Fruit fly (Drosophila melanogaster) whole organism, prepupa: ENCODE results near the gene CenB1A.

Experiments
- CG10631 ChIP-seq: fragments of 200-800 bp; sonication (Bioruptor generic); optimal IDR thresholded peaks from 2 replicates; lab custom pipeline; 2016; ENCODE audit warnings: missing biosample characterization, missing genetic modification characterization
- CG10669 ChIP-seq: fragments of 200-800 bp; sonication (Bioruptor generic); optimal IDR thresholded peaks from 3 replicates; lab custom pipeline; 2018; ENCODE audit warnings: missing biosample characterization, mild to moderate bottlenecking, missing genetic modification characterization, moderate library complexity
- CG11294 ChIP-seq: fragments of 200-800 bp; sonication (Bioruptor generic); IDR thresholded peaks from 2 replicates; pipeline ENCODE4 v1.3.6; 2022; ENCODE audit warnings: missing biosample characterization, missing genetic modification characterization
- CG15336 ChIP-seq: fragments of 200-800 bp; sonication (Bioruptor generic); IDR thresholded peaks from 2 replicates; pipeline ENCODE4 v1.3.6; 2022; ENCODE audit warnings: missing biosample characterization, missing genetic modification characterization
- CG16779 ChIP-seq: fragments of 200-800 bp; sonication (Bioruptor generic); optimal IDR thresholded peaks from 3 replicates; lab custom pipeline; 2017; ENCODE audit warnings: missing biosample characterization, mild to moderate bottlenecking, missing genetic modification characterization
- CG3032 ChIP-seq: fragments of 200-800 bp; optimal IDR thresholded peaks from 2 replicates; lab custom pipeline; 2019; ENCODE audit warnings: missing biosample characterization, mild to moderate bottlenecking, missing genetic modification characterization, moderate library complexity
- CG31627 ChIP-seq: fragments of 200-800 bp; sonication (Bioruptor generic); optimal IDR thresholded peaks from 3 replicates; lab custom pipeline; 2016; ENCODE audit warnings: missing biosample characterization, missing genetic modification characterization
- CG32006 ChIP-seq: fragments of 200-800 bp; sonication (Bioruptor generic); optimal IDR thresholded peaks from 3 replicates; lab custom pipeline; 2017; ENCODE audit warnings: missing biosample characterization, mild to moderate bottlenecking, missing genetic modification characterization
- CG34406 ChIP-seq: fragments of 200-800 bp; sonication (Bioruptor generic); optimal IDR thresholded peaks from 3 replicates; lab custom pipeline; 2016; ENCODE audit warnings: missing biosample characterization, missing genetic modification characterization
- CG4318 ChIP-seq: fragments of 200-800 bp; sonication (Bioruptor generic); optimal IDR thresholded peaks from 3 replicates; lab custom pipeline; 2017; ENCODE audit warnings: missing biosample characterization, mild to moderate bottlenecking, missing genetic modification characterization
- CG6163 ChIP-seq: fragments of 200-800 bp; sonication (Bioruptor generic); IDR thresholded peaks from 3 replicates; pipeline ENCODE4 v1.3.6; 2022; ENCODE audit warnings: missing biosample characterization, missing genetic modification characterization
- CG6276 ChIP-seq: fragments of 200-800 bp; sonication (Bioruptor generic); optimal IDR thresholded peaks from 2 replicates; lab custom pipeline; 2017; ENCODE audit warnings: missing biosample characterization, mild to moderate bottlenecking, missing genetic modification characterization
- CG6792 ChIP-seq: fragments of 200-800 bp; sonication (Bioruptor generic); optimal IDR thresholded peaks from 3 replicates; lab custom pipeline; 2016; ENCODE audit warnings: missing biosample characterization, missing genetic modification characterization
- CG6808 ChIP-seq: fragments of 200-800 bp; sonication (Bioruptor generic); optimal IDR thresholded peaks from 3 replicates; lab custom pipeline; 2017; ENCODE audit warnings: missing biosample characterization, missing genetic modification characterization, mild to moderate bottlenecking, moderate library complexity, missing genetic modification reagents
- CG7368 ChIP-seq: fragments of 200-800 bp; sonication (Bioruptor generic); optimal IDR thresholded peaks from 3 replicates; lab custom pipeline; 2016; ENCODE audit warnings: missing biosample characterization, missing genetic modification characterization
- CG8119 ChIP-seq: fragments of 200-800 bp; sonication (Bioruptor generic); IDR thresholded peaks from 3 replicates; pipeline ENCODE4 v1.3.6; 2022; ENCODE audit warnings: missing biosample characterization, missing genetic modification characterization
- CG8319 ChIP-seq: fragments of 200-800 bp; sonication (Bioruptor generic); optimal IDR thresholded peaks from 3 replicates; lab custom pipeline; 2016; ENCODE audit warnings: missing biosample characterization, missing genetic modification characterization
- CG8632 ChIP-seq: fragments of 200-800 bp; sonication (Bioruptor generic); optimal IDR thresholded peaks from 3 replicates; lab custom pipeline; 2016; ENCODE audit warnings: missing biosample characterization, missing genetic modification characterization
- CG9139 ChIP-seq: fragments of 200-800 bp; sonication (Bioruptor generic); optimal IDR thresholded peaks from 3 replicates; lab custom pipeline; 2017; ENCODE audit warnings: missing biosample characterization, mild to moderate bottlenecking, missing genetic modification characterization
- Eip75B ChIP-seq: fragments of 200-800 bp; sonication (Bioruptor generic); optimal IDR thresholded peaks from 3 replicates; lab custom pipeline; 2016; ENCODE audit warnings: missing biosample characterization, missing genetic modification characterization
- Eip78C ChIP-seq: fragments of 200-800 bp; sonication (Bioruptor generic); peaks from one replicate; lab custom pipeline; 2016; ENCODE audit warnings: missing biosample characterization, missing genetic modification characterization
- Eip93F ChIP-seq: fragments of 200-800 bp; sonication (Bioruptor generic); optimal IDR thresholded peaks from 2 replicates; lab custom pipeline; 2016; ENCODE audit warnings: missing biosample characterization, mild to moderate bottlenecking, missing genetic modification characterization
- Ets21C ChIP-seq: fragments of 200-800 bp; sonication (Bioruptor generic); optimal IDR thresholded peaks from 3 replicates; lab custom pipeline; 2016; ENCODE audit warnings: missing biosample characterization, missing genetic modification characterization
- Ets96B ChIP-seq: fragments of 200-800 bp; optimal IDR thresholded peaks from 2 replicates; lab custom pipeline; 2019; ENCODE audit warnings: missing biosample characterization, mild to moderate bottlenecking, missing genetic modification characterization, moderate library complexity
- Gug ChIP-seq: fragments of 200-800 bp; sonication (Bioruptor generic); IDR thresholded peaks from 2 replicates; pipeline ENCODE4 v1.3.6; 2022; ENCODE audit warnings: missing biosample characterization, missing genetic modification characterization
- Hr39 ChIP-seq: fragments of 200-800 bp; sonication (Bioruptor generic); optimal IDR thresholded peaks from 2 replicates; lab custom pipeline; 2016; ENCODE audit warnings: missing biosample characterization, missing genetic modification characterization
- Hr4 ChIP-seq: fragments of 200-800 bp; sonication (Bioruptor generic); optimal IDR thresholded peaks from 3 replicates; lab custom pipeline; 2016; ENCODE audit warnings: missing biosample characterization, missing genetic modification characterization
- Lpt ChIP-seq: fragments of 200-800 bp; sonication (Bioruptor generic); optimal IDR thresholded peaks from 3 replicates; lab custom pipeline; 2016; ENCODE audit warnings: missing biosample characterization, missing genetic modification characterization
- Met ChIP-seq: fragments of 200-800 bp; sonication (Bioruptor generic); optimal IDR thresholded peaks from 3 replicates; lab custom pipeline; 2016; ENCODE audit warnings: missing biosample characterization, missing genetic modification characterization
- OdsH ChIP-seq: fragments of 200-800 bp; sonication (Bioruptor generic); optimal IDR thresholded peaks from 3 replicates; lab custom pipeline; 2016; ENCODE audit warnings: missing biosample characterization, missing genetic modification characterization
- Smox ChIP-seq: fragments of 200-800 bp; sonication (Bioruptor generic); optimal IDR thresholded peaks from 3 replicates; lab custom pipeline; 2016; ENCODE audit warnings: missing biosample characterization, missing genetic modification characterization
- Sox14 ChIP-seq: fragments of 200-800 bp; sonication (Bioruptor generic); optimal IDR thresholded peaks from 3 replicates; lab custom pipeline; 2016; ENCODE audit warnings: missing biosample characterization, missing genetic modification characterization
- Sox15 ChIP-seq: fragments of 200-800 bp; sonication (Bioruptor generic); optimal IDR thresholded peaks from 3 replicates; lab custom pipeline; 2016; ENCODE audit warnings: missing biosample characterization, missing genetic modification characterization
- acj6 ChIP-seq: fragments of 200-800 bp; sonication (Bioruptor generic); optimal IDR thresholded peaks from 3 replicates; lab custom pipeline; 2016; ENCODE audit warnings: missing biosample characterization, missing genetic modification characterization
- cyc ChIP-seq: fragments of 200-800 bp; sonication (Bioruptor generic); optimal IDR thresholded peaks from 3 replicates; lab custom pipeline; 2016; ENCODE audit warnings: missing biosample characterization, missing genetic modification characterization
- dac ChIP-seq: fragments of 200-800 bp; sonication (Bioruptor generic); optimal IDR thresholded peaks from 2 replicates; lab custom pipeline; 2017; ENCODE audit warnings: missing biosample characterization, mild to moderate bottlenecking, missing genetic modification characterization
- dsx ChIP-seq: fragments of 200-800 bp; optimal IDR thresholded peaks from 3 replicates; lab custom pipeline; 2019; ENCODE audit warnings: missing biosample characterization, mild to moderate bottlenecking, missing genetic modification characterization, moderate library complexity; ENCODE audit not compliant: poor library complexity, severe bottlenecking
- eg ChIP-seq: fragments of 200-800 bp; sonication (Bioruptor generic); IDR thresholded peaks from 3 replicates; pipeline ENCODE4 v1.3.6; 2022; ENCODE audit warnings: missing biosample characterization, missing genetic modification characterization
- fd59A ChIP-seq: fragments of 200-800 bp; sonication (Bioruptor generic); optimal IDR thresholded peaks from 2 replicates; lab custom pipeline; 2017; ENCODE audit warnings: missing biosample characterization, mild to moderate bottlenecking, missing genetic modification characterization, missing genetic modification reagents
- fd85E ChIP-seq: fragments of 200-800 bp; sonication (Bioruptor generic); optimal IDR thresholded peaks from 3 replicates; lab custom pipeline; 2016; ENCODE audit warnings: missing biosample characterization, missing genetic modification characterization
- fkh ChIP-seq: fragments of 200-800 bp; sonication (Bioruptor generic); optimal IDR thresholded peaks from 3 replicates; lab custom pipeline; 2017; ENCODE audit warnings: missing biosample characterization, mild to moderate bottlenecking, missing genetic modification characterization, moderate library complexity
- lz ChIP-seq: fragments of 200-800 bp; sonication (Bioruptor generic); optimal IDR thresholded peaks from 3 replicates; lab custom pipeline; 2016; ENCODE audit warnings: missing biosample characterization, missing genetic modification characterization
- net ChIP-seq: fragments of 200-800 bp; sonication (Bioruptor generic); optimal IDR thresholded peaks from 3 replicates; lab custom pipeline; 2016; ENCODE audit warnings: missing biosample characterization, missing genetic modification characterization
- salr ChIP-seq, 2 experiments: fragments of 200-800 bp; sonication (Bioruptor generic); optimal IDR thresholded peaks; 3 replicates each; lab custom pipeline; 2016 to 2018; ENCODE audit warnings: missing biosample characterization in 2 of 2, missing genetic modification characterization in 2 of 2, mild to moderate bottlenecking in 1 of 2
- spab ChIP-seq: fragments of 200-800 bp; sonication (Bioruptor generic); optimal IDR thresholded peaks from 2 replicates; lab custom pipeline; 2017; ENCODE audit warnings: missing biosample characterization, mild to moderate bottlenecking, missing genetic modification characterization, missing genetic modification reagents
- ss ChIP-seq, 2 experiments: fragments of 200-800 bp; sonication (Bioruptor generic); optimal IDR thresholded peaks; 2 replicates in 1 of 2; 3 replicates in 1 of 2; lab custom pipeline; 2017 to 2018; ENCODE audit warnings: mild to moderate bottlenecking in 2 of 2, missing biosample characterization in 2 of 2, missing genetic modification characterization in 2 of 2, moderate library complexity in 1 of 2
- svp ChIP-seq: fragments of 200-800 bp; sonication (Bioruptor generic); peaks from one replicate; lab custom pipeline; 2016; ENCODE audit warnings: missing biosample characterization, missing genetic modification characterization
- topi ChIP-seq: fragments of 200-800 bp; sonication (Bioruptor generic); optimal IDR thresholded peaks from 3 replicates; lab custom pipeline; 2016; ENCODE audit warnings: missing biosample characterization, missing genetic modification characterization

Gene CenB1A

dm6 chr3R:23112680-23113362, 5.4 kb upstream of the CenB1A start, which contains the start of gene Cow (continued):
- TF ChIP-seq CG34406 (GFP tag; lab: Kevin White, UChicago) (no peak), CG6808 (GFP tag; lab: Kevin White, UChicago) (peak; percentile 12), eg (GFP tag; lab: Robert Waterston, UW) (peak; percentile 70), CG15336 (peak; percentile 36; the same call in 1 of the 2 replicates), CG9139 (GFP tag; lab: Kevin White, UChicago) (no peak), Lpt (GFP tag; lab: Kevin White, UChicago) (no peak), CG16779 (no peak), spab (GFP tag; lab: Kevin White, UChicago) (peak; percentile 31), Eip93F (GFP tag; lab: Kevin White, UChicago) (no peak), Sox15 (no peak), CG4318 (GFP tag; lab: Kevin White, UChicago) (no peak), svp (peak; percentile 70), CG6163 (GFP tag; lab: Robert Waterston, UW) (peak; percentile 59), CG8632 (peak; percentile 7), fd85E (GFP tag; lab: Kevin White, UChicago) (no peak), Smox (GFP tag; lab: Kevin White, UChicago) (peak; percentile 24), CG10631 (GFP tag; lab: Kevin White, UChicago) (peak; percentile 31), Sox14 (GFP tag; lab: Kevin White, UChicago) (peak; percentile 12), CG6792 (GFP tag; lab: Kevin White, UChicago) (peak; percentile 40), cyc (GFP tag; lab: Kevin White, UChicago) (peak; percentile 40), CG11294 (GFP tag; lab: Robert Waterston, UW) (peak; percentile 48; the same call in 1 of the 2 replicates), CG3032 (tag; lab: Kevin White, UChicago) (peak; percentile 46), CG8319 (GFP tag; lab: Kevin White, UChicago) (no peak), Gug (GFP tag; lab: Robert Waterston, UW) (peak; percentile 59), CG10669 (peak; percentile 48), lz (GFP tag; lab: Kevin White, UChicago) (peak; percentile 40), topi (GFP tag; lab: Kevin White, UChicago) (peak; percentile 46), Hr39 (peak; percentile 15), OdsH (GFP tag; lab: Kevin White, UChicago) (peak; percentile 48), salr (GFP tag; optimal IDR thresholded peaks at IDR 0.05; lab: Kevin White, UChicago) (peak in 1 of 2 experiments; percentile 2), Ets96B (tag; lab: Kevin White, UChicago) (peak; percentile 29), Hr4 (GFP tag; lab: Kevin White, UChicago) (peak; percentile 52), ss (GFP tag; optimal IDR thresholded peaks at IDR 0.05; lab: Kevin White, UChicago) (peak; percentile 2 to 3), CG8119 (GFP tag; lab: Robert Waterston, UW) (peak; percentile 54; the same call in 2 of the 3 replicates), dac (GFP tag; lab: Kevin White, UChicago) (peak; percentile 9), fkh (no peak), net (no peak), Met (GFP tag; lab: Kevin White, UChicago) (peak; percentile 37), CG32006 (peak; percentile 56)

dm6 chr3R:23119873-23120272, 1.7 kb downstream of the CenB1A start:
- no peak for TF ChIP-seq CG11294 (GFP tag; lab: Robert Waterston, UW)
- no peak for TF ChIP-seq CG7368 (GFP tag; lab: Kevin White, UChicago)
- peak; percentile 6 for TF ChIP-seq fd59A (GFP tag; lab: Kevin White, UChicago)
- peak; percentile 48 for TF ChIP-seq dsx (GFP tag; lab: Kevin White, UChicago)
- peak; percentile 96 for TF ChIP-seq svp
- TF ChIP-seq CG6792 (GFP tag; lab: Kevin White, UChicago), result no peak
- TF ChIP-seq cyc (GFP tag; lab: Kevin White, UChicago), result no peak
- no peak for TF ChIP-seq salr (GFP tag; optimal IDR thresholded peaks at IDR 0.05; lab: Kevin White, UChicago)
- no peak for TF ChIP-seq CG6276 (GFP tag; lab: Kevin White, UChicago)
- peak; percentile 9 for TF ChIP-seq CG34406 (GFP tag; lab: Kevin White, UChicago)
- no peak for TF ChIP-seq CG10631 (GFP tag; lab: Kevin White, UChicago)
- TF ChIP-seq fkh, result peak; percentile 72
- TF ChIP-seq acj6 (GFP tag; lab: Kevin White, UChicago), result no peak
- TF ChIP-seq dac (GFP tag; lab: Kevin White, UChicago), result no peak
- TF ChIP-seq CG15336, result no peak
- TF ChIP-seq Eip78C, result peak; percentile 75
- no peak for TF ChIP-seq CG3032 (tag; lab: Kevin White, UChicago)
- TF ChIP-seq Ets21C (GFP tag; lab: Kevin White, UChicago), result no peak
- no peak for TF ChIP-seq CG10669
- TF ChIP-seq CG6163 (GFP tag; lab: Robert Waterston, UW), result no peak
- TF ChIP-seq Hr39, result no peak
- no peak for TF ChIP-seq Eip75B (GFP tag; lab: Kevin White, UChicago)
- TF ChIP-seq Lpt (GFP tag; lab: Kevin White, UChicago), result no peak
- TF ChIP-seq Gug (GFP tag; lab: Robert Waterston, UW), result no peak
- TF ChIP-seq CG31627 (GFP tag; lab: Kevin White, UChicago), result no peak
- no peak for TF ChIP-seq CG4318 (GFP tag; lab: Kevin White, UChicago)
